Fruit fly (Drosophila melanogaster): ENCODE results near the gene HINT1.

HINT1 gene

dm6 chr2L:2755323-2755695 is 14.6 kb upstream of the HINT1 start:
- TF ChIP-seq CG8301 (tag; optimal IDR thresholded peaks at IDR 0.05): no peak
- no peak for TF ChIP-seq Ets98B (GFP tag; IDR thresholded peaks at IDR 0.05)
- TF ChIP-seq Pif1B (GFP tag; optimal IDR thresholded peaks at IDR 0.05): peak; percentile 72
- TF ChIP-seq gl (tag; optimal IDR thresholded peaks at IDR 0.05): peak; percentile 61
- TF ChIP-seq EcR (GFP tag; optimal IDR thresholded peaks at IDR 0.05): peak; percentile 72
- no peak for TF ChIP-seq CG14655 (GFP tag; optimal IDR thresholded peaks at IDR 0.05)
- TF ChIP-seq CG9948 (tag; optimal IDR thresholded peaks at IDR 0.05): no peak
- no peak for TF ChIP-seq CG17806 (tag; optimal IDR thresholded peaks at IDR 0.05)
- TF ChIP-seq fd96Ca (GFP tag; IDR thresholded peaks at IDR 0.05): no peak
- TF ChIP-seq Snoo (tag; optimal IDR thresholded peaks at IDR 0.05): no peak
- peak; percentile 59 for TF ChIP-seq Pif1A (GFP tag; optimal IDR thresholded peaks at IDR 0.05)
- TF ChIP-seq CG32121 (GFP tag; IDR thresholded peaks at IDR 0.05): no peak

dm6 chr2L:2757930-2758556 is 11.9 kb upstream of the HINT1 start:
- no peak for TF ChIP-seq CG8301 (tag; optimal IDR thresholded peaks at IDR 0.05)
- no peak for TF ChIP-seq CG15710 (tag; optimal IDR thresholded peaks at IDR 0.05)
- TF ChIP-seq CG10348 (GFP tag; IDR thresholded peaks at IDR 0.05): no peak
- no peak for TF ChIP-seq Pif1B (GFP tag; optimal IDR thresholded peaks at IDR 0.05)
- no peak for TF ChIP-seq CG17806 (tag; optimal IDR thresholded peaks at IDR 0.05)
- no peak for TF ChIP-seq Ets98B (GFP tag; IDR thresholded peaks at IDR 0.05)
- no peak for TF ChIP-seq EcR (GFP tag; optimal IDR thresholded peaks at IDR 0.05)
- no peak for TF ChIP-seq Pif1A (GFP tag; optimal IDR thresholded peaks at IDR 0.05)
- no peak for TF ChIP-seq fd96Ca (GFP tag; IDR thresholded peaks at IDR 0.05)
- no peak for TF ChIP-seq D1 (tag; optimal IDR thresholded peaks at IDR 0.05)
- no peak for TF ChIP-seq Snoo (tag; optimal IDR thresholded peaks at IDR 0.05)
- TF ChIP-seq CG9948 (tag; optimal IDR thresholded peaks at IDR 0.05): no peak
- TF ChIP-seq CG8159 (tag; optimal IDR thresholded peaks at IDR 0.05): no peak
- TF ChIP-seq CG4496 (GFP tag; IDR thresholded peaks at IDR 0.05): no peak
- no peak for TF ChIP-seq gl (tag; optimal IDR thresholded peaks at IDR 0.05)
- no peak for TF ChIP-seq CG14655 (GFP tag; optimal IDR thresholded peaks at IDR 0.05)

dm6 chr2L:2759654-2760053 is 10.3 kb upstream of the HINT1 start, which contains the start of the genes HemK2, Snapin and Tnpo-SR:
Gene HemK2, minus strand, starts transcription at chr2L:2759677.
Gene Snapin, minus strand, starts transcription at chr2L:2759677.
Gene Tnpo-SR, plus strand, starts transcription at chr2L:2759924.
- peak; percentile 87 for TF ChIP-seq CG32121 (GFP tag; IDR thresholded peaks at IDR 0.05)
- TF ChIP-seq CG9948 (tag; optimal IDR thresholded peaks at IDR 0.05): peak; percentile 81
- no peak for TF ChIP-seq CG14655 (GFP tag; optimal IDR thresholded peaks at IDR 0.05)
- no peak for TF ChIP-seq D1 (tag; optimal IDR thresholded peaks at IDR 0.05)
- TF ChIP-seq gl (tag; optimal IDR thresholded peaks at IDR 0.05): peak; percentile 27
- TF ChIP-seq rn (GFP tag; IDR thresholded peaks at IDR 0.05): peak; percentile 88
- TF ChIP-seq EcR (GFP tag; optimal IDR thresholded peaks at IDR 0.05): peak; percentile 100
- TF ChIP-seq Ets98B (GFP tag; IDR thresholded peaks at IDR 0.05): peak; percentile 89
- peak; percentile 89 for TF ChIP-seq CG15710 (tag; optimal IDR thresholded peaks at IDR 0.05)
- peak; percentile 86 for TF ChIP-seq Pif1A (GFP tag; optimal IDR thresholded peaks at IDR 0.05)
- peak; percentile 96 for TF ChIP-seq CG4496 (GFP tag; IDR thresholded peaks at IDR 0.05)
- TF ChIP-seq CG12605 (GFP tag; IDR thresholded peaks at IDR 0.05): peak; percentile 68
- TF ChIP-seq CG13204 (GFP tag; optimal IDR thresholded peaks at IDR 0.05): no peak
- TF ChIP-seq Snoo (tag; optimal IDR thresholded peaks at IDR 0.05): peak; percentile 89
- peak; percentile 86 for TF ChIP-seq Pif1B (GFP tag; optimal IDR thresholded peaks at IDR 0.05)
- peak; percentile 87 for TF ChIP-seq CG8159 (tag; optimal IDR thresholded peaks at IDR 0.05)
- peak; percentile 64 for TF ChIP-seq CG10348 (GFP tag; IDR thresholded peaks at IDR 0.05)
- TF ChIP-seq fd96Ca (GFP tag; IDR thresholded peaks at IDR 0.05): peak; percentile 91
- TF ChIP-seq CG34367 (tag; optimal IDR thresholded peaks at IDR 0.05): peak; percentile 81
- peak; percentile 78 for TF ChIP-seq CG8301 (tag; optimal IDR thresholded peaks at IDR 0.05)
- peak; percentile 87 for TF ChIP-seq CG17806 (tag; optimal IDR thresholded peaks at IDR 0.05)

dm6 chr2L:2760288-2760687 is 9.6 kb upstream of the HINT1 start:
- TF ChIP-seq CG10348 (GFP tag; IDR thresholded peaks at IDR 0.05) (no peak), CG14655 (GFP tag; optimal IDR thresholded peaks at IDR 0.05) (no peak), Snoo (tag; optimal IDR thresholded peaks at IDR 0.05) (no peak), CG8301 (tag; optimal IDR thresholded peaks at IDR 0.05) (no peak), EcR (GFP tag; optimal IDR thresholded peaks at IDR 0.05) (no peak), CG4496 (GFP tag; IDR thresholded peaks at IDR 0.05) (no peak), D1 (tag; optimal IDR thresholded peaks at IDR 0.05) (no peak), CG9948 (tag; optimal IDR thresholded peaks at IDR 0.05) (no peak), CG34367 (tag; optimal IDR thresholded peaks at IDR 0.05) (no peak), CG15710 (tag; optimal IDR thresholded peaks at IDR 0.05) (no peak), CG13204 (GFP tag; optimal IDR thresholded peaks at IDR 0.05) (no peak), gl (tag; optimal IDR thresholded peaks at IDR 0.05) (no peak), Pif1B (GFP tag; optimal IDR thresholded peaks at IDR 0.05) (no peak), Pif1A (GFP tag; optimal IDR thresholded peaks at IDR 0.05) (no peak), rn (GFP tag; IDR thresholded peaks at IDR 0.05) (no peak), CG32121 (GFP tag; IDR thresholded peaks at IDR 0.05) (no peak)

DNA sequence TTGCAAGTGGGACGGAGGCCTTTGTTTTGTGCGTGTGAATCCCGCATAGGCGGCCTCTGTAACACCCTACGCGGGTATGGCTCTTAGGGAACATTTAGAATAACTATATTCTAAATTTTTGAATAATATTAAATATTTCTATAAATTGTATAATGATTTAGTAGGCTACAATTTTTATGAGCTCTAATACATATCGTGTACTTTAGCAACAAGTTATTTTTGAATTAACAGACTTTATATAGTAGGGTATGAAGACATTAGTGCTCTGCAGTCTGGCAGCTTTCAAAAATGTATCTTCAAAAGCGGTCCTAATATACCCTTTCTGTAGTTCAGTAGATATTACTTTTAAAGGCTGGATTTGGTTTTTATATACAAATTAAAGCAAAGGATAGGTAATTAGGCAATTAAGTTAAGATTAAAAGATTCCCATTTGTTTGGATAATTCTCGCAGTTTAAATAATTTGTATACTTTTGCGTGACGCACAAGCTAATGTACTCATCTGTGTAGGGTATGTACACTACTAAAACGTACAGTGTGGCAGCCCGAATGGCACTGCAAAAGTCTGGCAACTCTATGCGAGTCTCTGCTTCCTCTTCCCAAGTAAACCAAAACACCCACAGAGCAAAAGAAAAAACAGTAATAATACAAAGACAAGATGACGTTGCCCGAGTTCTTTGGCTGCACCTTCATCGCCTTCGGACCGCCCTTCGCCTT is 4.1 kb upstream of the HINT1 start, which contains the start of the genes Snx21 and aph-1:
Gene Snx21 (minus strand): TSS at position 7 of the 715 bp plus-strand sequence.
Gene aph-1 (plus strand): TSS at position 575 of the 715 bp plus-strand sequence.
- peak; percentile 90 for TF ChIP-seq fd96Ca (GFP tag; IDR thresholded peaks at IDR 0.05)
- TF ChIP-seq CG14655 (GFP tag; optimal IDR thresholded peaks at IDR 0.05): peak; percentile 87
- TF ChIP-seq Pif1A (GFP tag; optimal IDR thresholded peaks at IDR 0.05): peak; percentile 80
- TF ChIP-seq EcR (GFP tag; optimal IDR thresholded peaks at IDR 0.05): peak; percentile 10
- TF ChIP-seq CG10348 (GFP tag; IDR thresholded peaks at IDR 0.05): 0 out of 2 replicates have a peak, but pooled peaks have one; percentile 48
- TF ChIP-seq CG13204 (GFP tag; optimal IDR thresholded peaks at IDR 0.05): no peak
- TF ChIP-seq Ets98B (GFP tag; IDR thresholded peaks at IDR 0.05): peak; percentile 86
- peak; percentile 88 for TF ChIP-seq CG4496 (GFP tag; IDR thresholded peaks at IDR 0.05)
- no peak for TF ChIP-seq D1 (tag; optimal IDR thresholded peaks at IDR 0.05)
- peak; percentile 85 for TF ChIP-seq CG17806 (tag; optimal IDR thresholded peaks at IDR 0.05)
- TF ChIP-seq CG12605 (GFP tag; IDR thresholded peaks at IDR 0.05): peak; percentile 71
- peak; percentile 45 for TF ChIP-seq gl (tag; optimal IDR thresholded peaks at IDR 0.05)
- peak; percentile 75 for TF ChIP-seq CG34367 (tag; optimal IDR thresholded peaks at IDR 0.05)
- TF ChIP-seq CG8301 (tag; optimal IDR thresholded peaks at IDR 0.05): peak; percentile 82
- peak; percentile 57 for TF ChIP-seq rn (GFP tag; IDR thresholded peaks at IDR 0.05)
- TF ChIP-seq CG15710 (tag; optimal IDR thresholded peaks at IDR 0.05): peak; percentile 87
- peak; percentile 85 for TF ChIP-seq CG32121 (GFP tag; IDR thresholded peaks at IDR 0.05)
- peak; percentile 87 for TF ChIP-seq Snoo (tag; optimal IDR thresholded peaks at IDR 0.05)
- peak; percentile 86 for TF ChIP-seq CG9948 (tag; optimal IDR thresholded peaks at IDR 0.05)
- peak; percentile 91 for TF ChIP-seq CG8159 (tag; optimal IDR thresholded peaks at IDR 0.05)
- TF ChIP-seq Pif1B (GFP tag; optimal IDR thresholded peaks at IDR 0.05): peak; percentile 91
